Worm (Caenorhabditis elegans): Measurements from ENCODE around the gene C18B10.6.
"Not testable (repeated sequence)": the region's sequence is repeated elsewhere in the genome, so short reads cannot be mapped to it uniquely, and the experiment has no call there.

ce11 chrV:7444331-7444730 is 36.5 kb downstream of the C18B10.6 start, which contains the start of gene nhr-141:
- TF ChIP-seq hlh-30 (tag; optimal IDR thresholded peaks at IDR 0.05; ENCODE audit: insufficient read depth); fkh-10 (GFP tag; optimal IDR thresholded peaks at IDR 0.05); egl-43 (GFP tag; IDR thresholded peaks at IDR 0.05); aly-2 (tag; optimal IDR thresholded peaks at IDR 0.05); ztf-11 (tag; optimal IDR thresholded peaks at IDR 0.05); T26A8.4 (GFP tag; IDR thresholded peaks at IDR 0.05): not testable (repeated sequence)

Measured in whole organism, L4 larva.